Fruit fly (Drosophila melanogaster) whole organism: Measurements from ENCODE around the gene Npc2b.

Experiments used
- CG8478 ChIP-seq: fragments of >200 bp; optimal IDR thresholded peaks from 2 replicates; lab custom pipeline; 2018; ENCODE audit warnings: inconsistent platforms
- Dll ChIP-seq: fragments of >200 bp; optimal IDR thresholded peaks from 2 replicates; lab custom pipeline; 2017
- EcR ChIP-seq, 2 experiments: fragments of >200 bp; optimal IDR thresholded peaks; 2 replicates each; lab custom pipeline; 2017; ENCODE audit warnings: missing biosample characterization in 2 of 2, missing genetic modification characterization in 2 of 2, missing genetic modification reagents in 2 of 2
- psq ChIP-seq: fragments of >200 bp; optimal IDR thresholded peaks from 2 replicates; lab custom pipeline; 2017

- TF ChIP-seq Dll (lab: Kevin White, UChicago) (no peak), psq (lab: Kevin White, UChicago) (no peak), CG8478 (lab: Kevin White, UChicago) (no peak), EcR (GFP tag; optimal IDR thresholded peaks at IDR 0.05; lab: Kevin White, UChicago) (no peak)
Observed at dm6 chr3R:14059703-14060300, 29.5 kb upstream of the Npc2b start.
